Worm (Caenorhabditis elegans) whole organism, L4 larva: ENCODE measurements around the gene K10G4.5.

ENCODE experiments used
- ama-1 ChIP-seq: fragments of 150-350 bp; optimal IDR thresholded peaks from 2 replicates; lab custom pipeline; 2014; ENCODE audit warnings: inconsistent platforms, mixed read lengths
- ceh-28 ChIP-seq: fragments of 150-350 bp; optimal IDR thresholded peaks from 2 replicates; lab custom pipeline; 2014; ENCODE audit warnings: missing biosample characterization, missing genetic modification reagents, missing genetic modification characterization
- ceh-82 ChIP-seq: sonication (generic microtip); optimal IDR thresholded peaks from 2 replicates; lab custom pipeline; 2017; ENCODE audit warnings: missing biosample characterization, missing genetic modification characterization
- lir-3 ChIP-seq: sonication (generic microtip); optimal IDR thresholded peaks from 2 replicates; lab custom pipeline; 2016; ENCODE audit warnings: mild to moderate bottlenecking, missing genetic modification characterization, missing compliant biosample characterization
- mep-1 ChIP-seq: fragments of 150-350 bp; sonication (generic microtip); optimal IDR thresholded peaks from 3 replicates; lab custom pipeline; 2014; ENCODE audit warnings: missing biosample characterization, missing genetic modification characterization
- nhr-237 ChIP-seq: sonication (generic microtip); optimal IDR thresholded peaks from 2 replicates; lab custom pipeline; 2017; ENCODE audit warnings: missing biosample characterization, missing genetic modification characterization
- nhr-77 ChIP-seq: fragments of 150-350 bp; optimal IDR thresholded peaks from 2 replicates; lab custom pipeline; 2014; ENCODE audit warnings: missing biosample characterization, missing genetic modification characterization
- skn-1 ChIP-seq: fragments of 150-350 bp; optimal IDR thresholded peaks from 2 replicates; lab custom pipeline; 2014; ENCODE audit warnings: missing biosample characterization, missing genetic modification characterization
- unc-130 ChIP-seq: sonication (generic microtip); optimal IDR thresholded peaks from 2 replicates; lab custom pipeline; 2016; ENCODE audit warnings: missing genetic modification reagents, missing genetic modification characterization, missing compliant biosample characterization

DNA sequence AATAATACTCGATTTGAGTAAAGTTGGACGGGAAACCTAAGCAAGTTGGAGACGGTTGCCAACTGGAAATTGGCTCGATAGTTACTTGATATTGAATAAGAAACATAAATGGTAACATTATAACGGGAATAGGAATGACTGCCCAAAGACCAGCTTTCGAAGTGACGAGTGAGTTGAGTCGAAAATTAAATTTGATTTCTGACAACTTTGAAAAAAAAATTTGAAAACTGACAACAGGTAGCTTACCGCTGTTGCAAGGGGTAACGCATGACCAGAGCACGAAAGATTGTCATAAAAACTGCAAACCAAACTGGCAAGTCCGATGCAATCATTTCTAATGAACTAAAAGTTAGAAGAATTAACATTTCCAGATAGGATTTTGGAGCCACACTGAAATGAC lies 8.5 kb downstream of the K10G4.5 start:
- TF ChIP-seq unc-130 (GFP tag; lab: Kevin White, UChicago) (no peak), ceh-28 (tag; lab: Kevin White, UChicago) (no peak), ceh-82 (tag; lab: Kevin White, UChicago) (no peak), ama-1 (lab: Kevin White, UChicago) (no peak), nhr-77 (tag; lab: Kevin White, UChicago) (no peak), nhr-237 (tag; lab: Kevin White, UChicago) (no peak), lir-3 (tag; lab: Kevin White, UChicago) (no peak), mep-1 (no peak), skn-1 (tag; lab: Kevin White, UChicago) (no peak)
